Fruit fly (Drosophila melanogaster) Kc167 (cell line): ENCODE measurements around the gene Pez.

Experiments
- Myc ChIP-seq: fragments of >200 bp; optimal IDR thresholded peaks from 2 replicates; lab custom pipeline; 2017; ENCODE audit warnings: missing external identifiers
- Sin3A ChIP-seq: fragments of >200 bp; optimal IDR thresholded peaks from 2 replicates; lab custom pipeline; 2018; ENCODE audit warnings: missing external identifiers
- h ChIP-seq: fragments of >200 bp; optimal IDR thresholded peaks from 3 replicates; lab custom pipeline; 2018; ENCODE audit warnings: missing external identifiers
- insv ChIP-seq: fragments of >200 bp; optimal IDR thresholded peaks from 3 replicates; lab custom pipeline; 2018; ENCODE audit warnings: missing external identifiers
- psq ChIP-seq: fragments of >200 bp; optimal IDR thresholded peaks from 2 replicates; lab custom pipeline; 2017; ENCODE audit warnings: missing external identifiers

- TF ChIP-seq insv = no peak
- no peak for TF ChIP-seq Sin3A (lab: Kevin White, UChicago)
- no peak for TF ChIP-seq Myc (lab: Kevin White, UChicago)
- TF ChIP-seq psq (lab: Kevin White, UChicago) = no peak
- no peak for TF ChIP-seq h (lab: Kevin White, UChicago)
Measured at dm6 chr2L:6283376-6283775, 55.1 kb downstream of the Pez start.
